Fruit fly (Drosophila melanogaster) whole organism, embryonic: Measurements from ENCODE around the gene CG32301.

Experiments
- Atf3 ChIP-seq: fragments of 200-800 bp; sonication (Bioruptor generic); optimal IDR thresholded peaks from 3 replicates; lab custom pipeline; 2016; ENCODE audit warnings: missing biosample characterization, missing genetic modification characterization
- Atf6 ChIP-seq: fragments of 200-800 bp; sonication (Bioruptor generic); IDR thresholded peaks from 2 replicates; pipeline ENCODE4 v1.3.6; 2022; ENCODE audit warnings: missing biosample characterization, missing genetic modification characterization
- Awh ChIP-seq: fragments of 200-800 bp; sonication (Bioruptor generic); IDR thresholded peaks from 2 replicates; pipeline ENCODE4, ENCODE4 v1.3.6; 2022; ENCODE audit warnings: missing biosample characterization, missing genetic modification characterization
- Bdp1 ChIP-seq: fragments of 200-800 bp; sonication (Bioruptor generic); optimal IDR thresholded peaks from 3 replicates; lab custom pipeline; 2016; ENCODE audit warnings: missing biosample characterization, missing genetic modification characterization
- Bgb ChIP-seq: fragments of 200-800 bp; sonication (Bioruptor generic); IDR thresholded peaks from 2 replicates; pipeline ENCODE4 v1.3.6; 2022; ENCODE audit warnings: missing biosample characterization, missing genetic modification characterization; ENCODE audit not compliant: partially characterized antibody
- CG11695 ChIP-seq: fragments of 200-800 bp; sonication (Bioruptor generic); IDR thresholded peaks from 3 replicates; pipeline ENCODE4 v1.3.6; 2022; ENCODE audit warnings: missing biosample characterization, missing genetic modification characterization
- CG1233 ChIP-seq: fragments of 200-800 bp; sonication (Bioruptor generic); optimal IDR thresholded peaks from 4 replicates; lab custom pipeline; 2018; ENCODE audit warnings: missing biosample characterization, mild to moderate bottlenecking, missing genetic modification characterization
- CG1603 ChIP-seq: fragments of 200-800 bp; sonication (Bioruptor generic); optimal IDR thresholded peaks from 2 replicates; lab custom pipeline; 2019; ENCODE audit warnings: missing biosample characterization, mild to moderate bottlenecking, missing genetic modification characterization, moderate library complexity
- CG2120 ChIP-seq: fragments of 200-800 bp; sonication (Bioruptor generic); optimal IDR thresholded peaks from 3 replicates; lab custom pipeline; 2016; ENCODE audit warnings: missing biosample characterization, missing genetic modification characterization
- CG2678 ChIP-seq: fragments of 200-800 bp; sonication (Bioruptor generic); optimal IDR thresholded peaks from 3 replicates; lab custom pipeline; 2019; ENCODE audit warnings: missing biosample characterization, mild to moderate bottlenecking, missing genetic modification characterization, moderate library complexity
- CG31388 ChIP-seq: fragments of 200-800 bp; sonication (Bioruptor generic); optimal IDR thresholded peaks from 2 replicates; lab custom pipeline; 2016; ENCODE audit warnings: missing biosample characterization, missing genetic modification characterization
- CG3407 ChIP-seq: fragments of 200-800 bp; sonication (Bioruptor generic); optimal IDR thresholded peaks from 2 replicates; lab custom pipeline; 2018; ENCODE audit warnings: missing biosample characterization, mild to moderate bottlenecking, missing genetic modification characterization
- CG3726 ChIP-seq: fragments of 200-800 bp; sonication (Bioruptor generic); IDR thresholded peaks from 3 replicates; pipeline ENCODE4, ENCODE4 v1.3.6; 2022; ENCODE audit warnings: missing biosample characterization, missing genetic modification characterization
- CG3995 ChIP-seq: fragments of 200-800 bp; sonication (Bioruptor generic); optimal IDR thresholded peaks from 3 replicates; lab custom pipeline; 2016; ENCODE audit warnings: missing biosample characterization, missing genetic modification characterization
- CG42726 ChIP-seq: fragments of 200-800 bp; sonication (Bioruptor generic); IDR thresholded peaks from 2 replicates; pipeline ENCODE4 v1.3.6; 2022; ENCODE audit warnings: missing biosample characterization, missing genetic modification characterization; ENCODE audit not compliant: partially characterized antibody
- CG4282 ChIP-seq: fragments of 200-800 bp; sonication (Bioruptor generic); optimal IDR thresholded peaks from 2 replicates; lab custom pipeline; 2016; ENCODE audit warnings: missing biosample characterization, missing genetic modification characterization
- CG6272 ChIP-seq: fragments of 200-800 bp; sonication (Bioruptor generic); IDR thresholded peaks from 2 replicates; pipeline ENCODE4 v1.3.6; 2022; ENCODE audit warnings: missing biosample characterization, missing genetic modification characterization
- CG7928 ChIP-seq: fragments of 200-800 bp; sonication (Bioruptor generic); optimal IDR thresholded peaks from 2 replicates; lab custom pipeline; 2017; ENCODE audit warnings: missing biosample characterization, mild to moderate bottlenecking, missing genetic modification characterization
- CG7963 ChIP-seq: fragments of 200-800 bp; sonication (Bioruptor generic); IDR thresholded peaks from 3 replicates; pipeline ENCODE4 v1.3.6; 2022; ENCODE audit warnings: missing biosample characterization, missing genetic modification characterization; ENCODE audit not compliant: partially characterized antibody
- CG8281 ChIP-seq: fragments of 200-800 bp; sonication (Bioruptor generic); optimal IDR thresholded peaks from 2 replicates; lab custom pipeline; 2018; ENCODE audit warnings: missing biosample characterization, mild to moderate bottlenecking, missing genetic modification characterization, moderate library complexity
- CG9609 ChIP-seq: fragments of 200-800 bp; sonication (Bioruptor generic); optimal IDR thresholded peaks from 3 replicates; lab custom pipeline; 2016; ENCODE audit warnings: missing biosample characterization, missing genetic modification characterization
- Dip3 ChIP-seq: fragments of 200-800 bp; sonication (Bioruptor generic); optimal IDR thresholded peaks from 3 replicates; lab custom pipeline; 2016; ENCODE audit warnings: missing biosample characterization, missing genetic modification characterization
- ERR ChIP-seq: fragments of 200-800 bp; sonication (Bioruptor generic); optimal IDR thresholded peaks from 2 replicates; lab custom pipeline; 2016; ENCODE audit warnings: missing biosample characterization, missing genetic modification characterization
- Elba2 ChIP-seq: fragments of 200-800 bp; sonication (Bioruptor generic); optimal IDR thresholded peaks from 3 replicates; lab custom pipeline; 2016; ENCODE audit warnings: missing biosample characterization, missing genetic modification characterization
- NFAT ChIP-seq: fragments of 200-800 bp; sonication (Bioruptor generic); IDR thresholded peaks from 2 replicates; pipeline ENCODE4 v1.3.6; 2022; ENCODE audit warnings: missing biosample characterization, missing genetic modification characterization
- Opbp ChIP-seq: fragments of 200-800 bp; sonication (Bioruptor generic); IDR thresholded peaks from 3 replicates; pipeline ENCODE4 v1.3.6; 2022; ENCODE audit warnings: missing biosample characterization, missing genetic modification characterization; ENCODE audit not compliant: partially characterized antibody
- Poxn ChIP-seq: fragments of 200-800 bp; sonication (Bioruptor generic); IDR thresholded peaks from 2 replicates; pipeline ENCODE4 v1.3.6; 2022; ENCODE audit warnings: missing biosample characterization, missing genetic modification characterization
- TFAM ChIP-seq: fragments of 200-800 bp; sonication (Bioruptor generic); optimal IDR thresholded peaks from 2 replicates; lab custom pipeline; 2017; ENCODE audit warnings: missing biosample characterization, missing genetic modification characterization, inconsistent platforms
- Taf1 ChIP-seq: fragments of 200-800 bp; sonication (Bioruptor generic); IDR thresholded peaks from 2 replicates; pipeline ENCODE4 v1.3.6; 2022; ENCODE audit warnings: missing biosample characterization, missing genetic modification characterization
- abd-A ChIP-seq: fragments of 200-800 bp; sonication (Bioruptor generic); optimal IDR thresholded peaks from 3 replicates; lab custom pipeline; 2019; ENCODE audit warnings: missing biosample characterization, mild to moderate bottlenecking, missing genetic modification characterization, moderate library complexity
- ase ChIP-seq: fragments of 200-800 bp; sonication (Bioruptor generic); IDR thresholded peaks from 3 replicates; pipeline ENCODE4 v1.3.6; 2022; ENCODE audit warnings: missing biosample characterization, missing genetic modification characterization
- bbx ChIP-seq: fragments of 200-800 bp; sonication (Bioruptor generic); IDR thresholded peaks from 2 replicates; pipeline ENCODE4 v1.3.6; 2022; ENCODE audit warnings: missing biosample characterization, missing genetic modification characterization; ENCODE audit not compliant: partially characterized antibody
- cad ChIP-seq: fragments of >200 bp; optimal IDR thresholded peaks from 2 replicates; lab custom pipeline; 2017; ENCODE audit warnings: missing biosample characterization, missing genetic modification characterization
- crp ChIP-seq, 2 experiments: fragments of 200-800 bp; sonication (Bioruptor generic); optimal IDR thresholded peaks; 2 replicates in 1 of 2; 3 replicates in 1 of 2; lab custom pipeline; 2017; ENCODE audit warnings: missing biosample characterization in 2 of 2, missing genetic modification characterization in 2 of 2, mild to moderate bottlenecking in 1 of 2, moderate library complexity in 1 of 2
- emc ChIP-seq: fragments of 200-800 bp; sonication (Bioruptor generic); optimal IDR thresholded peaks from 2 replicates; lab custom pipeline; 2016; ENCODE audit warnings: missing biosample characterization, missing genetic modification characterization
- en ChIP-seq: fragments of 200-800 bp; sonication (Bioruptor generic); optimal IDR thresholded peaks from 2 replicates; lab custom pipeline; 2016; ENCODE audit warnings: missing biosample characterization, missing genetic modification characterization
- fd96Cb ChIP-seq: fragments of 200-800 bp; sonication (Bioruptor generic); optimal IDR thresholded peaks from 2 replicates; lab custom pipeline; 2018; ENCODE audit warnings: missing biosample characterization, mild to moderate bottlenecking, missing genetic modification characterization, moderate library complexity
- gcm ChIP-seq: fragments of 200-800 bp; sonication (Bioruptor generic); optimal IDR thresholded peaks from 2 replicates; lab custom pipeline; 2019; ENCODE audit warnings: missing biosample characterization, mild to moderate bottlenecking, missing genetic modification characterization, moderate library complexity
- gcm2 ChIP-seq: fragments of 200-800 bp; sonication (Bioruptor generic); optimal IDR thresholded peaks from 2 replicates; lab custom pipeline; 2016; ENCODE audit warnings: missing biosample characterization, missing genetic modification characterization
- jigr1 ChIP-seq: fragments of 200-800 bp; sonication (Bioruptor generic); IDR thresholded peaks from 3 replicates; pipeline ENCODE4 v1.3.6; 2022; ENCODE audit warnings: missing biosample characterization, missing genetic modification characterization
- pfk ChIP-seq: fragments of 200-800 bp; sonication (Bioruptor generic); optimal IDR thresholded peaks from 2 replicates; lab custom pipeline; 2018; ENCODE audit warnings: missing biosample characterization, mild to moderate bottlenecking, missing genetic modification characterization, moderate library complexity
- phol ChIP-seq: fragments of 200-800 bp; sonication (Bioruptor generic); optimal IDR thresholded peaks from 3 replicates; lab custom pipeline; 2018; ENCODE audit warnings: missing biosample characterization, mild to moderate bottlenecking, missing genetic modification characterization, moderate library complexity
- sim ChIP-seq: fragments of 200-800 bp; sonication (Bioruptor generic); IDR thresholded peaks from 2 replicates; pipeline ENCODE4 v1.3.6; 2022; ENCODE audit warnings: missing biosample characterization, missing genetic modification characterization
- slou ChIP-seq: fragments of 200-800 bp; sonication (Bioruptor generic); optimal IDR thresholded peaks from 3 replicates; lab custom pipeline; 2016; ENCODE audit warnings: missing biosample characterization, missing genetic modification characterization
- so ChIP-seq: fragments of 200-800 bp; sonication (Bioruptor generic); IDR thresholded peaks from 3 replicates; pipeline ENCODE4 v1.3.6; 2022; ENCODE audit warnings: missing biosample characterization, missing genetic modification characterization
- vnd ChIP-seq: fragments of 200-800 bp; sonication (Bioruptor generic); IDR thresholded peaks from 3 replicates; pipeline ENCODE4 v1.3.6; 2022; ENCODE audit warnings: missing biosample characterization, missing genetic modification characterization; ENCODE audit not compliant: partially characterized antibody
- zen ChIP-seq: fragments of 200-800 bp; sonication (Bioruptor generic); optimal IDR thresholded peaks from 3 replicates; lab custom pipeline; 2018; ENCODE audit warnings: missing biosample characterization, mild to moderate bottlenecking, missing genetic modification characterization, moderate library complexity

CG32301 gene

dm6 chr3L:2257412-2257862, 13.2 kb downstream of the CG32301 start, which contains the start of the genes CG1275 and Elp5 (continued):
- TF ChIP-seq CG2678 (tag; lab: Kevin White, UChicago) (peak; percentile 99), Bdp1 (peak; percentile 93)

dm6 chr3L:2261282-2261681, 17.0 kb downstream of the CG32301 start:
- no peak for TF ChIP-seq ERR (GFP tag; lab: Kevin White, UChicago)
- TF ChIP-seq CG3726, result 0 out of 3 replicates have a peak, but pooled peaks have one; percentile 15
- 0 out of 3 replicates have a peak, but pooled peaks have one; percentile 20 for TF ChIP-seq Opbp

dm6 chr3L:2262515-2262944, 18.3 kb downstream of the CG32301 start, which contains the start of the genes oxt and CG13807:
oxt (minus strand) TSS chr3L:2262664.
CG13807 (plus strand) TSS chr3L:2262919.
- peak; percentile 90 for TF ChIP-seq gcm (GFP tag; lab: Kevin White, UChicago)
- TF ChIP-seq pfk, result no peak
- peak; percentile 84 for TF ChIP-seq CG11695
- peak; percentile 53 for TF ChIP-seq Bdp1
- TF ChIP-seq en (GFP tag; lab: Kevin White, UChicago), result peak; percentile 15
- TF ChIP-seq CG42726 (GFP tag; lab: Robert Waterston, UW), result no peak
- peak; percentile 84 to 95 for TF ChIP-seq crp (GFP tag; optimal IDR thresholded peaks at IDR 0.05; lab: Kevin White, UChicago)
- 0 out of 2 replicates have a peak, but pooled peaks have one; percentile 16 for TF ChIP-seq bbx (GFP tag; lab: Robert Waterston, UW)
- TF ChIP-seq CG7963 (GFP tag; lab: Robert Waterston, UW), result no peak
- TF ChIP-seq Elba2 (GFP tag; lab: Kevin White, UChicago), result peak; percentile 29
- no peak for TF ChIP-seq abd-A (tag; lab: Kevin White, UChicago)
- peak; percentile 76 for TF ChIP-seq fd96Cb
- TF ChIP-seq CG3995 (GFP tag; lab: Kevin White, UChicago), result peak; percentile 99
- TF ChIP-seq so (GFP tag; lab: Robert Waterston, UW), result peak; percentile 92
- TF ChIP-seq CG4282 (GFP tag; lab: Kevin White, UChicago), result no peak
- TF ChIP-seq Poxn, result peak; percentile 57; the same call in 1 of the 2 replicates
- TF ChIP-seq Atf3 (GFP tag; lab: Kevin White, UChicago), result peak; percentile 36
- peak; percentile 83 for TF ChIP-seq zen (tag; lab: Kevin White, UChicago)
- TF ChIP-seq emc, result peak; percentile 0
- TF ChIP-seq Awh (GFP tag; lab: Robert Waterston, UW), result peak; percentile 81
- peak; percentile 71; the same call in 1 of the 2 replicates for TF ChIP-seq sim (GFP tag; lab: Robert Waterston, UW)
- TF ChIP-seq CG9609 (GFP tag; lab: Kevin White, UChicago), result peak; percentile 59
- TF ChIP-seq Atf6 (GFP tag; lab: Robert Waterston, UW), result peak; percentile 85
- TF ChIP-seq CG2120 (GFP tag; lab: Kevin White, UChicago), result peak; percentile 85
- TF ChIP-seq Dip3 (GFP tag; lab: Kevin White, UChicago), result peak; percentile 40
- TF ChIP-seq cad (GFP tag; lab: Kevin White, UChicago), result no peak
- TF ChIP-seq CG8281, result peak; percentile 62
- TF ChIP-seq CG1603 (tag; lab: Kevin White, UChicago), result peak; percentile 89
- peak; percentile 48 for TF ChIP-seq CG31388 (GFP tag; lab: Kevin White, UChicago)
- TF ChIP-seq CG3407 (GFP tag; lab: Kevin White, UChicago), result peak; percentile 71
- peak; percentile 92 for TF ChIP-seq ase (GFP tag; lab: Robert Waterston, UW)
- TF ChIP-seq phol, result peak; percentile 92
- TF ChIP-seq Bgb, result no peak
- TF ChIP-seq gcm2 (GFP tag; lab: Kevin White, UChicago), result peak; percentile 60
- peak; percentile 90 for TF ChIP-seq CG1233 (GFP tag; lab: Kevin White, UChicago)
- TF ChIP-seq Taf1 (GFP tag; lab: Robert Waterston, UW), result peak; percentile 77
- TF ChIP-seq vnd (GFP tag; lab: Robert Waterston, UW), result no peak
- TF ChIP-seq NFAT (GFP tag; lab: Robert Waterston, UW), result peak; percentile 83
- peak; percentile 57; the same call in 1 of the 3 replicates for TF ChIP-seq jigr1 (GFP tag; lab: Robert Waterston, UW)
- TF ChIP-seq CG7928 (GFP tag; lab: Kevin White, UChicago), result peak; percentile 50
- peak; percentile 10 for TF ChIP-seq TFAM (GFP tag; lab: Kevin White, UChicago)
- TF ChIP-seq slou (GFP tag; lab: Kevin White, UChicago), result peak; percentile 42
- TF ChIP-seq CG6272 (GFP tag; lab: Robert Waterston, UW), result peak; percentile 86
